Worm (Caenorhabditis elegans): ENCODE data around the gene B0244.9.

- TF ChIP-seq unc-62 (GFP tag; optimal IDR thresholded peaks at IDR 0.05) (no peak), mdl-1 (tag; optimal IDR thresholded peaks at IDR 0.05) (peak in 1 of 2 experiments; percentile 8), C16A3.4 (tag; optimal IDR thresholded peaks at IDR 0.05) (peak; percentile 27), lsy-2 (tag; optimal IDR thresholded peaks at IDR 0.05) (peak; percentile 30 to 62), ztf-4 (tag; optimal IDR thresholded peaks at IDR 0.05) (no peak), nhr-28 (tag; optimal IDR thresholded peaks at IDR 0.05) (no peak), unc-86 (tag; optimal IDR thresholded peaks at IDR 0.05) (no peak), fos-1 (tag; optimal IDR thresholded peaks at IDR 0.05) (no peak), mep-1 (tag; optimal IDR thresholded peaks at IDR 0.05) (peak; percentile 15), elt-2 (tag; optimal IDR thresholded peaks at IDR 0.05) (no peak)
Observed at ce11 chrIII:5697963-5698730, 32.7 kb downstream of the B0244.9 start, which contains the start of the genes lgg-3 and rgs-5.
